Worm (Caenorhabditis elegans) whole organism, L4/young adult: Measurements from ENCODE around the gene Y44A6C.2.

Experiments used
- W03F9.2 ChIP-seq: fragments of 150-350 bp; optimal IDR thresholded peaks from 2 replicates; lab custom pipeline; 2014; ENCODE audit warnings: missing biosample characterization, missing genetic modification characterization
- dao-5 ChIP-seq: sonication (generic microtip); optimal IDR thresholded peaks from 2 replicates; lab custom pipeline; 2016; ENCODE audit warnings: missing genotype, missing genetic modification characterization, moderate library complexity, missing compliant biosample characterization
- him-1 ChIP-seq: sonication (generic microtip); optimal IDR thresholded peaks from 2 replicates; lab custom pipeline; 2016; ENCODE audit warnings: missing genotype, missing genetic modification reagents, missing genetic modification characterization, missing compliant biosample characterization

- no peak for TF ChIP-seq him-1
- no peak for TF ChIP-seq dao-5 (tag; lab: Kevin White, UChicago)
- no peak for TF ChIP-seq W03F9.2 (tag; lab: Kevin White, UChicago)
Measured at ce11 chrV:20739387-20739786, 17.4 kb downstream of the Y44A6C.2 start.
